Worm (Caenorhabditis elegans) whole organism, L1 larva: ENCODE data around the gene T04C9.3.

Experiments used
- F16B12.6 ChIP-seq: fragments of 150-350 bp; optimal IDR thresholded peaks from 2 replicates; lab custom pipeline; 2014; ENCODE audit warnings: missing biosample characterization, missing genetic modification characterization
- Y116A8C.19 ChIP-seq: sonication (generic microtip); optimal IDR thresholded peaks from 2 replicates; lab custom pipeline; 2016; ENCODE audit warnings: missing compliant biosample characterization, missing genetic modification characterization, borderline replicate concordance
- ceh-82 ChIP-seq, 3 experiments: fragments of 150-350 bp in 1 of 3; sonication (generic microtip) in 2 of 3; optimal IDR thresholded peaks; 2 replicates each; lab custom pipeline; 2014 to 2017; ENCODE audit warnings: missing biosample characterization in 3 of 3, missing genetic modification characterization in 3 of 3
- pqm-1 ChIP-seq: sonication (generic microtip); optimal IDR thresholded peaks from 3 replicates; lab custom pipeline; 2017; ENCODE audit warnings: missing biosample characterization, missing genetic modification characterization
- snpc-4 ChIP-seq: fragments of 150-350 bp; optimal IDR thresholded peaks from 2 replicates; lab custom pipeline; 2014; ENCODE audit warnings: missing biosample characterization, missing genetic modification characterization
- sptf-1 ChIP-seq: fragments of 150-350 bp; optimal IDR thresholded peaks from 2 replicates; lab custom pipeline; 2014; ENCODE audit warnings: missing biosample characterization, missing genetic modification characterization
- unc-86 ChIP-seq: sonication (generic microtip); optimal IDR thresholded peaks from 2 replicates; lab custom pipeline; 2016; ENCODE audit warnings: missing genetic modification characterization, missing compliant biosample characterization

DNA sequence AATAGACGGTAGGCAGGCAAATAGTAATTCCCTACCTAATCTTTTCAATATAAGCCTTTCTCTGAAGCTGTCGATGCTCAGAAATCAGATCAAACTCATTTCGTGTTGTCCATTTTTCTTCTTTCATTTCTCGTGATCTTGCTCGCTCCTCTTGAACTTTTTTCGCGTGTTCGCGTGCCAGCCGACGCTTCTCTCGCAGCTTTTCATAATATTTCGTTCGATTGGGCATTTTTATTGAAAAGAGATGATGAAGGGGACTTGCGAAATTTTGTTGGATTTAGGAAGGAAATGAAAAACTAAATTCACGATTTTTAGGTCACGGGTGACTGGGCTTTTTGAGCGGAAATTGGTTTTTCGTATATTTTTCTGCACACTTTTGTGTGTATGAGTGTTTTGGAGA is 48.4 kb upstream of the T04C9.3 start, which contains the start of gene EGAP1.1:
- TF ChIP-seq unc-86 (tag; lab: Kevin White, UChicago), result no peak
- no peak for TF ChIP-seq ceh-82 (tag; optimal IDR thresholded peaks at IDR 0.05; lab: Kevin White, UChicago)
- TF ChIP-seq pqm-1 (tag; lab: Kevin White, UChicago), result no peak
- no peak for TF ChIP-seq snpc-4 (tag; lab: Kevin White, UChicago)
- no peak for TF ChIP-seq sptf-1 (tag; lab: Kevin White, UChicago)
- no peak for TF ChIP-seq F16B12.6 (tag; lab: Kevin White, UChicago)
- no peak for TF ChIP-seq Y116A8C.19 (tag; lab: Kevin White, UChicago)
